Worm (Caenorhabditis elegans) whole organism, L4 larva: ENCODE measurements around the gene madf-5.
A peak's percentile ranks its signal among the peaks of the same experiment; 100 is the strongest.

Experiments
- D1046.2 ChIP-seq: fragments of 200-800 bp; sonication (Bioruptor generic); IDR thresholded peaks from 2 replicates; pipeline ENCODE4 v1.3.6; 2022; ENCODE audit warnings: missing genetic modification characterization, missing compliant biosample characterization
- F10B5.3 ChIP-seq: sonication (generic microtip); optimal IDR thresholded peaks from 2 replicates; lab custom pipeline; 2016; ENCODE audit warnings: mild to moderate bottlenecking, missing genetic modification characterization, missing compliant biosample characterization
- F26F4.8 ChIP-seq: fragments of 200-800 bp; sonication (Bioruptor generic); conservative IDR thresholded peaks from 2 replicates; pipeline ENCODE4 v1.3.6; 2022; ENCODE audit warnings: missing genetic modification characterization, missing compliant biosample characterization
- F44E2.7 ChIP-seq: fragments of 200-800 bp; sonication (Bioruptor generic); IDR thresholded peaks from 2 replicates; pipeline ENCODE4 v2.1.2; 2022; ENCODE audit warnings: missing genetic modification characterization, missing compliant biosample characterization
- T26A8.4 ChIP-seq: fragments of 200-800 bp; sonication (Bioruptor generic); IDR thresholded peaks from 2 replicates; pipeline ENCODE4 v1.3.6; 2022; ENCODE audit warnings: missing genetic modification characterization, missing compliant biosample characterization
- Y48G9A.11 ChIP-seq: fragments of 200-800 bp; sonication (Bioruptor generic); IDR thresholded peaks from 2 replicates; pipeline ENCODE4 v1.3.6; 2022; ENCODE audit warnings: missing genetic modification reagents, missing genetic modification characterization, missing compliant biosample characterization
- Y75B8A.6 ChIP-seq: fragments of 200-800 bp; sonication (Bioruptor generic); IDR thresholded peaks from 2 replicates; pipeline ENCODE4 v1.3.6; 2022; ENCODE audit warnings: missing genetic modification reagents, missing genetic modification characterization, missing compliant biosample characterization
- aha-1 ChIP-seq: fragments of 150-350 bp; peaks from one replicate; lab custom pipeline; 2014; ENCODE audit warnings: missing biosample characterization, missing genetic modification characterization
- ama-1 ChIP-seq: fragments of 150-350 bp; optimal IDR thresholded peaks from 2 replicates; lab custom pipeline; 2014; ENCODE audit warnings: inconsistent platforms, mixed read lengths
- attf-4 ChIP-seq: sonication (generic microtip); optimal IDR thresholded peaks from 3 replicates; lab custom pipeline; 2017; ENCODE audit warnings: missing biosample characterization, missing genetic modification characterization
- ceh-44 ChIP-seq: fragments of 200-800 bp; sonication (Bioruptor generic); IDR thresholded peaks from 2 replicates; pipeline ENCODE4 v1.3.6; 2022; ENCODE audit warnings: missing genetic modification reagents, missing genetic modification characterization, missing compliant biosample characterization
- ctbp-1 ChIP-seq: fragments of 200-800 bp; sonication (Bioruptor generic); IDR thresholded peaks from 2 replicates; pipeline ENCODE4 v1.3.6; 2022; ENCODE audit warnings: missing genetic modification reagents, missing genetic modification characterization, missing compliant biosample characterization
- daf-12 ChIP-seq: fragments of 150-350 bp; optimal IDR thresholded peaks from 2 replicates; lab custom pipeline; 2014; ENCODE audit warnings: missing biosample characterization, missing genetic modification reagents, missing genetic modification characterization
- daf-16 ChIP-seq, 3 experiments: sonication (generic microtip); optimal IDR thresholded peaks; 2 replicates each; lab custom pipeline; 2016 to 2017; ENCODE audit warnings: missing genetic modification characterization in 3 of 3, missing genetic modification reagents in 3 of 3, mild to moderate bottlenecking in 2 of 3, missing compliant biosample characterization in 2 of 3, missing biosample characterization in 1 of 3, moderate library complexity in 1 of 3
- dmd-9 ChIP-seq: fragments of 200-800 bp; sonication (Bioruptor generic); IDR thresholded peaks from 2 replicates; pipeline ENCODE4 v1.3.6; 2022; ENCODE audit warnings: missing genetic modification reagents, missing genetic modification characterization, missing compliant biosample characterization
- dve-1 ChIP-seq: sonication (generic microtip); optimal IDR thresholded peaks from 2 replicates; lab custom pipeline; 2017; ENCODE audit warnings: antibody characterized with exemption, mild to moderate bottlenecking, missing genetic modification characterization, missing compliant biosample characterization; ENCODE audit not compliant: insufficient read depth
- egl-27 ChIP-seq: sonication (generic microtip); optimal IDR thresholded peaks from 3 replicates; lab custom pipeline; 2017; ENCODE audit warnings: missing biosample characterization, missing genetic modification reagents, missing genetic modification characterization
- egl-43 ChIP-seq: fragments of 200-800 bp; sonication (Bioruptor generic); IDR thresholded peaks from 2 replicates; pipeline ENCODE4 v1.3.6; 2022; ENCODE audit warnings: missing genetic modification reagents, missing genetic modification characterization, missing compliant biosample characterization
- hlh-30 ChIP-seq: sonication (generic microtip); optimal IDR thresholded peaks from 2 replicates; lab custom pipeline; 2017; ENCODE audit warnings: antibody characterized with exemption, mild to moderate bottlenecking, missing genetic modification characterization, missing compliant biosample characterization; ENCODE audit not compliant: insufficient read depth
- lin-1 ChIP-seq: fragments of 200-800 bp; sonication (Bioruptor generic); IDR thresholded peaks from 2 replicates; pipeline ENCODE4 v1.3.6; 2022; ENCODE audit warnings: missing genetic modification reagents, missing genetic modification characterization, missing compliant biosample characterization
- lin-15B ChIP-seq: fragments of 150-350 bp; sonication (generic microtip); optimal IDR thresholded peaks from 3 replicates; lab custom pipeline; 2014; ENCODE audit warnings: missing biosample characterization, missing genetic modification characterization
- lin-29 ChIP-seq: fragments of 200-800 bp; sonication (Bioruptor generic); IDR thresholded peaks from 2 replicates; pipeline ENCODE4 v1.3.6; 2022; ENCODE audit warnings: missing genetic modification reagents, missing genetic modification characterization, missing compliant biosample characterization
- lir-3 ChIP-seq: sonication (generic microtip); optimal IDR thresholded peaks from 2 replicates; lab custom pipeline; 2016; ENCODE audit warnings: mild to moderate bottlenecking, missing genetic modification characterization, missing compliant biosample characterization
- lsy-2 ChIP-seq, 2 experiments: fragments of 150-350 bp in 1 of 2; sonication (generic microtip) in 1 of 2; optimal IDR thresholded peaks; 2 replicates each; lab custom pipeline; 2014 to 2017; ENCODE audit warnings: missing biosample characterization in 2 of 2, missing genetic modification characterization in 2 of 2
- madf-9 ChIP-seq: fragments of 200-800 bp; sonication (Bioruptor generic); conservative IDR thresholded peaks from 2 replicates; pipeline ENCODE4 v1.3.6; 2022; ENCODE audit warnings: missing genetic modification reagents, missing genetic modification characterization, missing compliant biosample characterization
- mdt-29 ChIP-seq: fragments of 200-800 bp; sonication (Bioruptor generic); IDR thresholded peaks from 2 replicates; pipeline ENCODE4 v1.3.6; 2022; ENCODE audit warnings: missing genetic modification reagents, missing genetic modification characterization, missing compliant biosample characterization
- mep-1 ChIP-seq: fragments of 150-350 bp; sonication (generic microtip); optimal IDR thresholded peaks from 3 replicates; lab custom pipeline; 2014; ENCODE audit warnings: missing biosample characterization, missing genetic modification characterization
- nhr-237 ChIP-seq: sonication (generic microtip); optimal IDR thresholded peaks from 2 replicates; lab custom pipeline; 2017; ENCODE audit warnings: missing biosample characterization, missing genetic modification characterization
- nhr-25 ChIP-seq: sonication (generic microtip); optimal IDR thresholded peaks from 2 replicates; lab custom pipeline; 2017; ENCODE audit warnings: missing genetic modification characterization, mild to moderate bottlenecking, missing compliant biosample characterization, antibody characterized with exemption, moderate library complexity, borderline replicate concordance; ENCODE audit not compliant: insufficient read depth
- nhr-48 ChIP-seq: sonication (generic microtip); optimal IDR thresholded peaks from 2 replicates; lab custom pipeline; 2016; ENCODE audit warnings: mild to moderate bottlenecking, missing genetic modification characterization, missing compliant biosample characterization
- nhr-6 ChIP-seq: fragments of 150-350 bp; optimal IDR thresholded peaks from 2 replicates; lab custom pipeline; 2014; ENCODE audit warnings: missing biosample characterization, missing genetic modification characterization
- nhr-76 ChIP-seq: fragments of 150-350 bp; optimal IDR thresholded peaks from 2 replicates; lab custom pipeline; 2014; ENCODE audit warnings: missing biosample characterization, missing genetic modification characterization
- nhr-77 ChIP-seq: fragments of 150-350 bp; optimal IDR thresholded peaks from 2 replicates; lab custom pipeline; 2014; ENCODE audit warnings: missing biosample characterization, missing genetic modification characterization
- pha-4 ChIP-seq, 2 experiments: fragments of 150-350 bp in 1 of 2; fragments of 200-800 bp in 1 of 2; sonication (Bioruptor generic) in 1 of 2; IDR thresholded peaks in 1 of 2; optimal IDR thresholded peaks in 1 of 2; 2 replicates each; pipeline versions ENCODE4 v1.3.6 to Lab custom; 2014 to 2022; ENCODE audit warnings: missing genetic modification characterization in 2 of 2, missing genetic modification reagents in 2 of 2, missing biosample characterization in 1 of 2, missing compliant biosample characterization in 1 of 2
- rbr-2 ChIP-seq: sonication (generic microtip); optimal IDR thresholded peaks from 2 replicates; lab custom pipeline; 2016; ENCODE audit warnings: missing genotype, missing genetic modification characterization, missing compliant biosample characterization
- skn-1 ChIP-seq: fragments of 150-350 bp; optimal IDR thresholded peaks from 2 replicates; lab custom pipeline; 2014; ENCODE audit warnings: missing biosample characterization, missing genetic modification characterization
- snpc-1.2 ChIP-seq: fragments of 200-800 bp; sonication (Bioruptor generic); IDR thresholded peaks from 2 replicates; pipeline ENCODE4 v1.3.6; 2022; ENCODE audit warnings: missing genetic modification reagents, missing genetic modification characterization, missing compliant biosample characterization
- tag-97 ChIP-seq: fragments of 200-800 bp; sonication (Bioruptor generic); IDR thresholded peaks from 2 replicates; pipeline ENCODE4 v1.3.6; 2022; ENCODE audit warnings: missing genetic modification characterization, missing compliant biosample characterization
- unc-39 ChIP-seq: sonication (generic microtip); optimal IDR thresholded peaks from 2 replicates; lab custom pipeline; 2017; ENCODE audit warnings: missing biosample characterization, missing genetic modification characterization
- zag-1 ChIP-seq: fragments of 150-350 bp; optimal IDR thresholded peaks from 2 replicates; lab custom pipeline; 2014; ENCODE audit warnings: missing biosample characterization, missing genetic modification characterization
- zfp-2 ChIP-seq: sonication (generic microtip); optimal IDR thresholded peaks from 2 replicates; lab custom pipeline; 2016; ENCODE audit warnings: mild to moderate bottlenecking, missing genetic modification characterization, missing compliant biosample characterization
- zfp-3 ChIP-seq: fragments of 200-800 bp; sonication (Bioruptor generic); conservative IDR thresholded peaks from 2 replicates; pipeline ENCODE4 v1.3.6; 2022; ENCODE audit warnings: missing genetic modification reagents, missing genetic modification characterization, missing compliant biosample characterization
- zip-2 ChIP-seq: fragments of 150-350 bp; optimal IDR thresholded peaks from 2 replicates; lab custom pipeline; 2014; ENCODE audit warnings: missing biosample characterization, missing genetic modification characterization
- ztf-7 ChIP-seq: fragments of 150-350 bp; optimal IDR thresholded peaks from 2 replicates; lab custom pipeline; 2014; ENCODE audit warnings: missing biosample characterization, missing genetic modification characterization

Gene madf-5

ce11 chrII:14610492-14611142 is 37.2 kb downstream of the madf-5 start:
- TF ChIP-seq aha-1 (tag; lab: Kevin White, UChicago) (peak; percentile 77), nhr-77 (tag; lab: Kevin White, UChicago) (peak; percentile 29), ama-1 (lab: Kevin White, UChicago) (peak; percentile 91), lsy-2 (tag; optimal IDR thresholded peaks at IDR 0.05; lab: Kevin White, UChicago) (peak in 1 of 2 experiments; percentile 28), zfp-2 (tag; lab: Kevin White, UChicago) (no peak), T26A8.4 (GFP tag; lab: Robert Waterston, UW) (no peak), nhr-6 (peak; percentile 54), tag-97 (no peak), ctbp-1 (no peak), nhr-76 (tag; lab: Kevin White, UChicago) (no peak), Y48G9A.11 (GFP tag; lab: Robert Waterston, UW) (no peak), unc-39 (no peak), nhr-237 (tag; lab: Kevin White, UChicago) (no peak), zfp-3 (GFP tag; lab: Robert Waterston, UW) (no peak), mep-1 (tag; lab: Kevin White, UChicago) (peak; percentile 43), lir-3 (tag; lab: Kevin White, UChicago) (no peak)

- no peak for TF ChIP-seq daf-16 (GFP tag; optimal IDR thresholded peaks at IDR 0.05; lab: Kevin White, UChicago)
- no peak for TF ChIP-seq daf-16 (tag; optimal IDR thresholded peaks at IDR 0.05; lab: Kevin White, UChicago)
- no peak for TF ChIP-seq zag-1
- TF ChIP-seq dve-1 = no peak
- no peak for TF ChIP-seq pha-4 (GFP tag; IDR thresholded peaks at IDR 0.05; lab: Robert Waterston, UW)
- TF ChIP-seq pha-4 (tag; optimal IDR thresholded peaks at IDR 0.05; lab: Kevin White, UChicago) = no peak
- no peak for TF ChIP-seq lin-29 (GFP tag; lab: Robert Waterston, UW)
- no peak for TF ChIP-seq zip-2
- TF ChIP-seq aha-1 (tag; lab: Kevin White, UChicago) = peak; percentile 50
- TF ChIP-seq F26F4.8 (GFP tag; lab: Robert Waterston, UW) = no peak
- TF ChIP-seq rbr-2 (tag; lab: Kevin White, UChicago) = no peak
- 0 out of 2 replicates have a peak, but pooled peaks have one; percentile 17 for TF ChIP-seq T26A8.4 (GFP tag; lab: Robert Waterston, UW)
- no peak for TF ChIP-seq ztf-7
- TF ChIP-seq egl-27 = no peak
- TF ChIP-seq lin-15B (tag; lab: Kevin White, UChicago) = no peak
- no peak for TF ChIP-seq mdt-29 (GFP tag; lab: Robert Waterston, UW)
- TF ChIP-seq F10B5.3 (tag; lab: Kevin White, UChicago) = no peak
- no peak for TF ChIP-seq D1046.2
Measured at ce11 chrII:14611307-14611706, 37.9 kb downstream of the madf-5 start.

ce11 chrII:14615735-14616134 is 42.3 kb downstream of the madf-5 start, which contains the start of gene mltn-9:
Gene mltn-9 (plus strand): TSS chrII:14616035.
- TF ChIP-seq egl-43 (GFP tag; lab: Robert Waterston, UW) (no peak), F10B5.3 (tag; lab: Kevin White, UChicago) (no peak), nhr-48 (tag; lab: Kevin White, UChicago) (no peak), ama-1 (lab: Kevin White, UChicago) (no peak), skn-1 (tag; lab: Kevin White, UChicago) (no peak), nhr-25 (tag; lab: Kevin White, UChicago) (no peak), F44E2.7 (no peak), pha-4 (GFP tag; IDR thresholded peaks at IDR 0.05; lab: Robert Waterston, UW) (no peak), pha-4 (tag; optimal IDR thresholded peaks at IDR 0.05; lab: Kevin White, UChicago) (no peak), lsy-2 (tag; optimal IDR thresholded peaks at IDR 0.05; lab: Kevin White, UChicago) (no peak), ceh-44 (GFP tag; lab: Robert Waterston, UW) (no peak), tag-97 (no peak), lin-1 (GFP tag; lab: Robert Waterston, UW) (no peak), daf-16 (GFP tag; optimal IDR thresholded peaks at IDR 0.05; lab: Kevin White, UChicago) (no peak), daf-16 (tag; optimal IDR thresholded peaks at IDR 0.05; lab: Kevin White, UChicago) (no peak), attf-4 (tag; lab: Kevin White, UChicago) (no peak), Y75B8A.6 (no peak), hlh-30 (tag; lab: Kevin White, UChicago) (no peak), madf-9 (GFP tag; lab: Robert Waterston, UW) (no peak), snpc-1.2 (no peak), dmd-9 (GFP tag; lab: Robert Waterston, UW) (no peak), daf-12 (tag; lab: Kevin White, UChicago) (no peak)
